Worm (Caenorhabditis elegans) whole organism, midembryonic: ENCODE results near the gene Y39D8A.1.

Experiments
- flt-1 ChIP-seq: fragments of 200-800 bp; sonication (Bioruptor generic); IDR thresholded peaks from 2 replicates; pipeline ENCODE4 v1.3.6; 2022; ENCODE audit warnings: missing genetic modification characterization, missing compliant biosample characterization
- tab-1 ChIP-seq: fragments of 200-800 bp; sonication (Bioruptor generic); IDR thresholded peaks from 2 replicates; pipeline ENCODE4 v1.3.6; 2022; ENCODE audit warnings: missing genetic modification characterization, missing compliant biosample characterization
- ztf-23 ChIP-seq: fragments of 200-800 bp; sonication (Bioruptor generic); IDR thresholded peaks from 2 replicates; pipeline ENCODE4 v1.3.6; 2022; ENCODE audit warnings: missing genetic modification reagents, missing genetic modification characterization, missing compliant biosample characterization
- ztf-29 ChIP-seq: fragments of 200-800 bp; sonication (Bioruptor generic); IDR thresholded peaks from 2 replicates; pipeline ENCODE4 v1.3.6; 2022; ENCODE audit warnings: missing genetic modification reagents, missing genetic modification characterization, missing compliant biosample characterization

DNA sequence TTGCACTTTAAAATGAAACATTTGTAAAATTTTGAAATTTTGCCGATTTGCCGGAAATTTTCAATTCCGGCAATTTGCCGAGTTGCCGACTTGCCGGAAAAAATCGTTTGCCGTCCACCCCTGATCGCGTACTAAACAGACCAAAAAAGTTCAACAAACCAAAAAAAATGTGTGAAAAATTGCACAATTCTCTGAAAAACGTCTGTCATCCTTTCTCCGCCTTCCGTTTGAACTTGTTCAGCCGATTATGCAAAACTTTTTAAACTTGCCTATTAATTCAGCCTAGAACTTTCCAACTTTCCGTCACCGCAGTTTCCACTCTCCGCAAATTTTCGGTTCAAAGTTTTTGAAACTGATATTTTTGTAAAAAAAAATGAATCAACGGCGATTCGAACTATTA lies 5.6 kb downstream of the Y39D8A.1 start, which contains the start of gene B0554.5:
- TF ChIP-seq ztf-23 (GFP tag; lab: Robert Waterston, UW) (no peak), flt-1 (GFP tag; lab: Robert Waterston, UW) (no peak), tab-1 (GFP tag; lab: Robert Waterston, UW) (no peak), ztf-29 (GFP tag; lab: Robert Waterston, UW) (no peak)
